Fruit fly (Drosophila melanogaster) Kc167 (cell line): ENCODE data around the gene Tsp5D.

Experiments used
- insv ChIP-seq: fragments of >200 bp; optimal IDR thresholded peaks from 3 replicates; lab custom pipeline; 2018; ENCODE audit warnings: missing external identifiers
- ttk ChIP-seq: sonication (Bioruptor generic); optimal IDR thresholded peaks from 2 replicates; lab custom pipeline; 2017; ENCODE audit warnings: missing external identifiers

dm6 chrX:6022090-6022489, 52.6 kb downstream of the Tsp5D start:
- TF ChIP-seq ttk (lab: Kevin White, UChicago) (no peak), insv (lab: Kevin White, UChicago) (no peak)
